Fruit fly (Drosophila melanogaster) whole organism, pupa: ENCODE measurements around the gene ghi.
A peak's percentile ranks its signal among the peaks of the same experiment; 100 is the strongest.

Experiments
- CG10348 ChIP-seq: fragments of 200-800 bp; sonication (Bioruptor generic); IDR thresholded peaks from 2 replicates; pipeline ENCODE4 v1.3.6; 2022; ENCODE audit warnings: missing biosample characterization, missing genetic modification characterization
- CG12605 ChIP-seq: fragments of 200-800 bp; sonication (Bioruptor generic); IDR thresholded peaks from 2 replicates; pipeline ENCODE4 v1.3.6; 2022; ENCODE audit warnings: missing biosample characterization, missing genetic modification characterization
- CG13204 ChIP-seq: fragments of 200-800 bp; sonication (Bioruptor generic); optimal IDR thresholded peaks from 2 replicates; lab custom pipeline; 2018; ENCODE audit warnings: missing biosample characterization, mild to moderate bottlenecking, missing genetic modification characterization, moderate library complexity
- CG14655 ChIP-seq: fragments of 200-800 bp; sonication (Bioruptor generic); optimal IDR thresholded peaks from 3 replicates; lab custom pipeline; 2017; ENCODE audit warnings: mild to moderate bottlenecking, missing biosample characterization, missing genetic modification reagents, missing genetic modification characterization
- CG15710 ChIP-seq: fragments of 200-800 bp; sonication (Bioruptor generic); optimal IDR thresholded peaks from 2 replicates; lab custom pipeline; 2018; ENCODE audit warnings: missing biosample characterization, mild to moderate bottlenecking, missing genetic modification characterization, moderate library complexity
- CG17806 ChIP-seq: fragments of 200-800 bp; sonication (Bioruptor generic); optimal IDR thresholded peaks from 2 replicates; lab custom pipeline; 2018; ENCODE audit warnings: missing biosample characterization, mild to moderate bottlenecking, missing genetic modification characterization, moderate library complexity
- CG32121 ChIP-seq: fragments of 200-800 bp; sonication (Bioruptor generic); IDR thresholded peaks from 2 replicates; pipeline ENCODE4 v1.3.6; 2022; ENCODE audit warnings: missing biosample characterization, missing genetic modification characterization
- CG34367 ChIP-seq: fragments of 200-800 bp; sonication (Bioruptor generic); optimal IDR thresholded peaks from 2 replicates; lab custom pipeline; 2018; ENCODE audit warnings: missing biosample characterization, mild to moderate bottlenecking, missing genetic modification characterization
- CG4496 ChIP-seq: fragments of 200-800 bp; sonication (Bioruptor generic); IDR thresholded peaks from 3 replicates; pipeline ENCODE4 v1.3.6; 2022; ENCODE audit warnings: missing biosample characterization, missing genetic modification characterization
- CG8159 ChIP-seq: fragments of 200-800 bp; sonication (Bioruptor generic); optimal IDR thresholded peaks from 3 replicates; lab custom pipeline; 2018; ENCODE audit warnings: missing biosample characterization, mild to moderate bottlenecking, missing genetic modification characterization, moderate library complexity
- CG8301 ChIP-seq: fragments of 200-800 bp; sonication (Bioruptor generic); optimal IDR thresholded peaks from 2 replicates; lab custom pipeline; 2018; ENCODE audit warnings: missing biosample characterization, mild to moderate bottlenecking, missing genetic modification characterization
- CG9948 ChIP-seq: fragments of 200-800 bp; sonication (Bioruptor generic); optimal IDR thresholded peaks from 2 replicates; lab custom pipeline; 2018; ENCODE audit warnings: missing biosample characterization, mild to moderate bottlenecking, missing genetic modification characterization, moderate library complexity
- D1 ChIP-seq: fragments of 200-800 bp; sonication (Bioruptor generic); optimal IDR thresholded peaks from 2 replicates; lab custom pipeline; 2018; ENCODE audit warnings: missing biosample characterization, mild to moderate bottlenecking, missing genetic modification characterization, moderate library complexity
- EcR ChIP-seq: fragments of 200-800 bp; sonication (Bioruptor generic); optimal IDR thresholded peaks from 3 replicates; lab custom pipeline; 2019; ENCODE audit warnings: missing biosample characterization, missing genetic modification characterization, mild to moderate bottlenecking, moderate library complexity, missing genetic modification reagents
- Ets98B ChIP-seq: fragments of 200-800 bp; sonication (Bioruptor generic); IDR thresholded peaks from 2 replicates; pipeline ENCODE4 v1.3.6; 2022; ENCODE audit warnings: missing biosample characterization, missing genetic modification characterization
- Pif1A ChIP-seq: fragments of 200-800 bp; sonication (Bioruptor generic); optimal IDR thresholded peaks from 3 replicates; lab custom pipeline; 2016; ENCODE audit warnings: missing biosample characterization, missing genetic modification characterization
- Pif1B ChIP-seq: fragments of 200-800 bp; sonication (Bioruptor generic); optimal IDR thresholded peaks from 3 replicates; lab custom pipeline; 2016; ENCODE audit warnings: missing biosample characterization, missing genetic modification characterization
- Snoo ChIP-seq: fragments of 200-800 bp; sonication (Bioruptor generic); optimal IDR thresholded peaks from 3 replicates; lab custom pipeline; 2017; ENCODE audit warnings: missing biosample characterization, mild to moderate bottlenecking, missing genetic modification characterization, inconsistent platforms
- fd96Ca ChIP-seq: fragments of 200-800 bp; sonication (Bioruptor generic); IDR thresholded peaks from 3 replicates; pipeline ENCODE4 v1.3.6; 2022; ENCODE audit warnings: missing biosample characterization, missing genetic modification characterization
- gl ChIP-seq: fragments of 200-800 bp; sonication (Bioruptor generic); optimal IDR thresholded peaks from 2 replicates; lab custom pipeline; 2018; ENCODE audit warnings: missing biosample characterization, mild to moderate bottlenecking, missing genetic modification characterization
- rn ChIP-seq: fragments of 200-800 bp; sonication (Bioruptor generic); IDR thresholded peaks from 2 replicates; pipeline ENCODE4 v1.3.6; 2022; ENCODE audit warnings: missing biosample characterization, missing genetic modification characterization

Gene ghi

dm6 chr3L:9460775-9461491 is 9.3 kb downstream of the ghi start, which contains the start of the genes CG3434 and CG44838:
Gene CG3434 (minus strand): TSS chr3L:9460799.
Gene CG44838 (plus strand): TSS chr3L:9461050.
- TF ChIP-seq Pif1B (GFP tag; lab: Kevin White, UChicago) (peak; percentile 74), CG10348 (GFP tag; lab: Robert Waterston, UW) (no peak), CG17806 (tag; lab: Kevin White, UChicago) (peak; percentile 57), Pif1A (peak; percentile 70), CG12605 (GFP tag; lab: Robert Waterston, UW) (no peak), Ets98B (peak; percentile 47), CG34367 (tag; lab: Kevin White, UChicago) (peak; percentile 54), CG8301 (tag; lab: Kevin White, UChicago) (peak; percentile 50), CG32121 (GFP tag; lab: Robert Waterston, UW) (peak; percentile 73), fd96Ca (GFP tag; lab: Robert Waterston, UW) (peak; percentile 75; the same call in 2 of the 3 replicates), CG15710 (peak; percentile 68), CG8159 (tag; lab: Kevin White, UChicago) (peak; percentile 66), D1 (no peak), CG13204 (GFP tag; lab: Kevin White, UChicago) (peak; percentile 37), CG4496 (peak; percentile 71), EcR (peak; percentile 75), CG9948 (tag; lab: Kevin White, UChicago) (peak; percentile 54), CG14655 (GFP tag; lab: Kevin White, UChicago) (peak; percentile 63), gl (tag; lab: Kevin White, UChicago) (no peak), Snoo (peak; percentile 73), rn (peak; percentile 39; the same call in 1 of the 2 replicates)

- no peak for TF ChIP-seq Ets98B
- TF ChIP-seq fd96Ca (GFP tag; lab: Robert Waterston, UW), result peak; percentile 47; the same call in 2 of the 3 replicates
- no peak for TF ChIP-seq gl (tag; lab: Kevin White, UChicago)
- TF ChIP-seq CG8301 (tag; lab: Kevin White, UChicago), result no peak
- TF ChIP-seq CG17806 (tag; lab: Kevin White, UChicago), result peak; percentile 30
- no peak for TF ChIP-seq D1
- peak; percentile 36 for TF ChIP-seq CG32121 (GFP tag; lab: Robert Waterston, UW)
- TF ChIP-seq rn, result 0 out of 2 replicates have a peak, but pooled peaks have one; percentile 28
- TF ChIP-seq CG15710, result no peak
- TF ChIP-seq CG12605 (GFP tag; lab: Robert Waterston, UW), result no peak
- no peak for TF ChIP-seq Pif1A
- peak; percentile 36 for TF ChIP-seq CG34367 (tag; lab: Kevin White, UChicago)
- peak; percentile 69; the same call in 2 of the 3 replicates for TF ChIP-seq CG4496
- TF ChIP-seq Pif1B (GFP tag; lab: Kevin White, UChicago), result no peak
- no peak for TF ChIP-seq CG10348 (GFP tag; lab: Robert Waterston, UW)
- peak; percentile 7 for TF ChIP-seq CG9948 (tag; lab: Kevin White, UChicago)
- no peak for TF ChIP-seq CG8159 (tag; lab: Kevin White, UChicago)
- TF ChIP-seq CG14655 (GFP tag; lab: Kevin White, UChicago), result no peak
- peak; percentile 81 for TF ChIP-seq EcR
- TF ChIP-seq Snoo, result no peak
- no peak for TF ChIP-seq CG13204 (GFP tag; lab: Kevin White, UChicago)
These were observed 10.1 kb downstream of the ghi start for dm6 chr3L:9461670-9462246.

dm6 chr3L:9462247-9462769 is 10.6 kb downstream of the ghi start:
- TF ChIP-seq Snoo (peak; percentile 89), CG15710 (peak; percentile 91), rn (no peak), gl (tag; lab: Kevin White, UChicago) (peak; percentile 62), CG34367 (tag; lab: Kevin White, UChicago) (peak; percentile 90), CG10348 (GFP tag; lab: Robert Waterston, UW) (peak; percentile 52; the same call in 1 of the 2 replicates), EcR (no peak), Pif1B (GFP tag; lab: Kevin White, UChicago) (peak; percentile 87), fd96Ca (GFP tag; lab: Robert Waterston, UW) (no peak), CG8159 (tag; lab: Kevin White, UChicago) (peak; percentile 94), CG13204 (GFP tag; lab: Kevin White, UChicago) (peak; percentile 49), CG12605 (GFP tag; lab: Robert Waterston, UW) (peak; percentile 66), CG8301 (tag; lab: Kevin White, UChicago) (peak; percentile 96), CG14655 (GFP tag; lab: Kevin White, UChicago) (peak; percentile 96), Ets98B (peak; percentile 91), D1 (peak; percentile 93), CG4496 (peak; percentile 92), CG9948 (tag; lab: Kevin White, UChicago) (peak; percentile 88), CG17806 (tag; lab: Kevin White, UChicago) (peak; percentile 90), CG32121 (GFP tag; lab: Robert Waterston, UW) (peak; percentile 90), Pif1A (peak; percentile 94)

dm6 chr3L:9462794-9463193 is 11.1 kb downstream of the ghi start:
- TF ChIP-seq gl (tag; lab: Kevin White, UChicago) (peak; percentile 82), Snoo (no peak), CG34367 (tag; lab: Kevin White, UChicago) (peak; percentile 54), CG9948 (tag; lab: Kevin White, UChicago) (peak; percentile 6), Pif1B (GFP tag; lab: Kevin White, UChicago) (no peak), CG12605 (GFP tag; lab: Robert Waterston, UW) (peak; percentile 58; the same call in 1 of the 2 replicates), CG8301 (tag; lab: Kevin White, UChicago) (no peak), CG14655 (GFP tag; lab: Kevin White, UChicago) (no peak), CG10348 (GFP tag; lab: Robert Waterston, UW) (no peak), Ets98B (no peak), fd96Ca (GFP tag; lab: Robert Waterston, UW) (0 out of 3 replicates have a peak, but pooled peaks have one; percentile 13), CG17806 (tag; lab: Kevin White, UChicago) (peak; percentile 46), D1 (no peak), CG32121 (GFP tag; lab: Robert Waterston, UW) (no peak), CG15710 (peak; percentile 42), rn (no peak), CG4496 (0 out of 3 replicates have a peak, but pooled peaks have one; percentile 10), Pif1A (peak; percentile 17), CG13204 (GFP tag; lab: Kevin White, UChicago) (peak; percentile 91), EcR (peak; percentile 21), CG8159 (tag; lab: Kevin White, UChicago) (peak; percentile 41)
